Worm (Caenorhabditis elegans): ENCODE results near the gene C39D10.8.

- TF ChIP-seq ama-1 (optimal IDR thresholded peaks at IDR 0.05) (no peak), ama-1 (GFP tag; optimal IDR thresholded peaks at IDR 0.05) (no peak), F49E8.2 (tag; optimal IDR thresholded peaks at IDR 0.05; ENCODE audit: insufficient read depth) (no peak), lin-54 (GFP tag; optimal IDR thresholded peaks at IDR 0.05) (no peak), T26A5.8 (tag; optimal IDR thresholded peaks at IDR 0.05) (no peak), Y79H2A.3 (GFP tag; conservative IDR thresholded peaks at IDR 0.05) (no peak), B0261.1 (tag; optimal IDR thresholded peaks at IDR 0.05) (no peak), snpc-4 (GFP tag; optimal IDR thresholded peaks at IDR 0.05) (no peak), snpc-4 (tag; optimal IDR thresholded peaks at IDR 0.05) (no peak), F57C9.4 (tag; optimal IDR thresholded peaks at IDR 0.05) (no peak), ccch-3 (GFP tag; optimal IDR thresholded peaks at IDR 0.05) (no peak)
Observed at ce11 chrX:7847413-7847812, 33.3 kb downstream of the C39D10.8 start, which contains the start of gene C54D2.6.

All from whole organism, young adult.